Fruit fly (Drosophila melanogaster) whole organism, embryonic: ENCODE results near the gene dsd.
A peak's percentile ranks its signal among the peaks of the same experiment; 100 is the strongest.

Experiments
- BtbVII ChIP-seq: fragments of 200-800 bp; sonication (Bioruptor generic); optimal IDR thresholded peaks from 3 replicates; lab custom pipeline; 2017; ENCODE audit warnings: missing biosample characterization, mild to moderate bottlenecking, missing genetic modification characterization
- CG10565 ChIP-seq: fragments of 200-800 bp; sonication (Bioruptor generic); optimal IDR thresholded peaks from 3 replicates; lab custom pipeline; 2016; ENCODE audit warnings: missing biosample characterization, mild to moderate bottlenecking, missing genetic modification characterization
- CG10654 ChIP-seq: fragments of 200-800 bp; sonication (Bioruptor generic); optimal IDR thresholded peaks from 2 replicates; lab custom pipeline; 2016; ENCODE audit warnings: missing biosample characterization, missing genetic modification characterization
- CG10959 ChIP-seq: fragments of 200-800 bp; sonication (Bioruptor generic); IDR thresholded peaks from 2 replicates; pipeline ENCODE4 v1.3.6; 2022; ENCODE audit warnings: missing biosample characterization, missing genetic modification characterization
- CG11695 ChIP-seq: fragments of 200-800 bp; sonication (Bioruptor generic); IDR thresholded peaks from 3 replicates; pipeline ENCODE4 v1.3.6; 2022; ENCODE audit warnings: missing biosample characterization, missing genetic modification characterization
- CG1233 ChIP-seq: fragments of 200-800 bp; sonication (Bioruptor generic); optimal IDR thresholded peaks from 4 replicates; lab custom pipeline; 2018; ENCODE audit warnings: missing biosample characterization, mild to moderate bottlenecking, missing genetic modification characterization
- CG12659 ChIP-seq: fragments of 200-800 bp; sonication (Bioruptor generic); optimal IDR thresholded peaks from 3 replicates; lab custom pipeline; 2017; ENCODE audit warnings: mild to moderate bottlenecking, missing biosample characterization, missing genetic modification reagents, missing genetic modification characterization
- CG12744 ChIP-seq: fragments of 200-800 bp; sonication (Bioruptor generic); optimal IDR thresholded peaks from 2 replicates; lab custom pipeline; 2016; ENCODE audit warnings: missing biosample characterization, missing genetic modification characterization
- CG13287 ChIP-seq: fragments of 200-800 bp; sonication (Bioruptor generic); IDR thresholded peaks from 2 replicates; pipeline ENCODE4 v1.3.6; 2022; ENCODE audit warnings: missing biosample characterization, missing genetic modification characterization; ENCODE audit not compliant: partially characterized antibody
- CG13296 ChIP-seq: fragments of 200-800 bp; sonication (Bioruptor generic); optimal IDR thresholded peaks from 3 replicates; lab custom pipeline; 2018; ENCODE audit warnings: missing biosample characterization, mild to moderate bottlenecking, missing genetic modification characterization
- CG14860 ChIP-seq: fragments of 200-800 bp; sonication (Bioruptor generic); IDR thresholded peaks from 3 replicates; pipeline ENCODE4 v1.3.6; 2022; ENCODE audit warnings: missing biosample characterization, missing genetic modification characterization; ENCODE audit not compliant: partially characterized antibody
- CG1603 ChIP-seq: fragments of 200-800 bp; sonication (Bioruptor generic); optimal IDR thresholded peaks from 2 replicates; lab custom pipeline; 2019; ENCODE audit warnings: missing biosample characterization, mild to moderate bottlenecking, missing genetic modification characterization, moderate library complexity
- CG1647 ChIP-seq: fragments of 200-800 bp; sonication (Bioruptor generic); optimal IDR thresholded peaks from 3 replicates; lab custom pipeline; 2016; ENCODE audit warnings: missing biosample characterization, missing genetic modification characterization
- CG16815 ChIP-seq: fragments of 200-800 bp; sonication (Bioruptor generic); optimal IDR thresholded peaks from 3 replicates; lab custom pipeline; 2017; ENCODE audit warnings: missing biosample characterization, mild to moderate bottlenecking, missing genetic modification characterization
- CG18011 ChIP-seq: fragments of 200-800 bp; sonication (Bioruptor generic); optimal IDR thresholded peaks from 2 replicates; lab custom pipeline; 2017; ENCODE audit warnings: missing biosample characterization, missing genetic modification characterization, mild to moderate bottlenecking, moderate library complexity, missing genotype
- CG2120 ChIP-seq: fragments of 200-800 bp; sonication (Bioruptor generic); optimal IDR thresholded peaks from 3 replicates; lab custom pipeline; 2016; ENCODE audit warnings: missing biosample characterization, missing genetic modification characterization
- CG2202 ChIP-seq: fragments of 200-800 bp; sonication (Bioruptor generic); optimal IDR thresholded peaks from 2 replicates; lab custom pipeline; 2018; ENCODE audit warnings: missing biosample characterization, mild to moderate bottlenecking, missing genetic modification characterization
- CG31365 ChIP-seq: fragments of 200-800 bp; sonication (Bioruptor generic); optimal IDR thresholded peaks from 2 replicates; lab custom pipeline; 2018; ENCODE audit warnings: missing biosample characterization, mild to moderate bottlenecking, missing genetic modification characterization
- CG3995 ChIP-seq: fragments of 200-800 bp; sonication (Bioruptor generic); optimal IDR thresholded peaks from 3 replicates; lab custom pipeline; 2016; ENCODE audit warnings: missing biosample characterization, missing genetic modification characterization
- CG9817 ChIP-seq: fragments of 200-800 bp; sonication (Bioruptor generic); optimal IDR thresholded peaks from 2 replicates; lab custom pipeline; 2018; ENCODE audit warnings: missing biosample characterization, mild to moderate bottlenecking, missing genetic modification characterization, moderate library complexity
- HLH4C ChIP-seq: fragments of 200-800 bp; sonication (Bioruptor generic); IDR thresholded peaks from 3 replicates; pipeline ENCODE4 v1.3.6; 2022; ENCODE audit warnings: missing biosample characterization, missing genetic modification characterization; ENCODE audit not compliant: partially characterized antibody
- NC2α ChIP-seq: fragments of 200-800 bp; sonication (Bioruptor generic); optimal IDR thresholded peaks from 2 replicates; lab custom pipeline; 2016; ENCODE audit warnings: missing biosample characterization, missing genetic modification characterization
- PHDP ChIP-seq: fragments of 200-800 bp; sonication (Bioruptor generic); optimal IDR thresholded peaks from 3 replicates; lab custom pipeline; 2018; ENCODE audit warnings: missing biosample characterization, mild to moderate bottlenecking, missing genetic modification characterization, moderate library complexity
- Vsx1 ChIP-seq: fragments of 200-800 bp; sonication (Bioruptor generic); optimal IDR thresholded peaks from 2 replicates; lab custom pipeline; 2017; ENCODE audit warnings: missing biosample characterization, mild to moderate bottlenecking, missing genetic modification characterization, missing genetic modification reagents
- abd-A ChIP-seq: fragments of 200-800 bp; sonication (Bioruptor generic); optimal IDR thresholded peaks from 3 replicates; lab custom pipeline; 2019; ENCODE audit warnings: missing biosample characterization, mild to moderate bottlenecking, missing genetic modification characterization, moderate library complexity
- ase ChIP-seq: fragments of 200-800 bp; sonication (Bioruptor generic); IDR thresholded peaks from 3 replicates; pipeline ENCODE4 v1.3.6; 2022; ENCODE audit warnings: missing biosample characterization, missing genetic modification characterization
- bab2 ChIP-seq: fragments of 200-800 bp; sonication (Bioruptor generic); optimal IDR thresholded peaks from 2 replicates; lab custom pipeline; 2016; ENCODE audit warnings: missing biosample characterization, missing genetic modification characterization
- cas ChIP-seq: fragments of 200-800 bp; sonication (Bioruptor generic); IDR thresholded peaks from 2 replicates; pipeline ENCODE4 v1.3.6; 2022; ENCODE audit warnings: missing biosample characterization, missing genetic modification characterization
- caup ChIP-seq: fragments of 200-800 bp; sonication (Bioruptor generic); optimal IDR thresholded peaks from 3 replicates; lab custom pipeline; 2017; ENCODE audit warnings: missing biosample characterization, mild to moderate bottlenecking, missing genetic modification characterization, moderate library complexity; ENCODE audit not compliant: severe bottlenecking
- cg ChIP-seq: fragments of 200-800 bp; sonication (Bioruptor generic); optimal IDR thresholded peaks from 3 replicates; lab custom pipeline; 2019; ENCODE audit warnings: missing biosample characterization, mild to moderate bottlenecking, missing genetic modification characterization, moderate library complexity
- chinmo ChIP-seq: fragments of 200-800 bp; sonication (Bioruptor generic); IDR thresholded peaks from 4 replicates; pipeline ENCODE4 v1.3.6; 2022; ENCODE audit warnings: missing biosample characterization, missing genetic modification characterization; ENCODE audit not compliant: partially characterized antibody
- dati ChIP-seq: fragments of 200-800 bp; sonication (Bioruptor generic); IDR thresholded peaks from 2 replicates; pipeline ENCODE4 v1.3.6; 2022; ENCODE audit warnings: missing biosample characterization, missing genetic modification characterization
- dimm ChIP-seq: fragments of 200-800 bp; sonication (Bioruptor generic); IDR thresholded peaks from 2 replicates; pipeline ENCODE4 v1.3.6; 2022; ENCODE audit warnings: missing biosample characterization, missing genetic modification characterization
- disco-r ChIP-seq: fragments of 200-800 bp; sonication (Bioruptor generic); optimal IDR thresholded peaks from 2 replicates; lab custom pipeline; 2016; ENCODE audit warnings: missing biosample characterization, missing genetic modification characterization
- dm ChIP-seq: fragments of 200-800 bp; sonication (Bioruptor generic); optimal IDR thresholded peaks from 3 replicates; lab custom pipeline; 2016; ENCODE audit warnings: missing biosample characterization, missing genetic modification characterization
- gsb ChIP-seq: fragments of 200-800 bp; sonication (Bioruptor generic); IDR thresholded peaks from 2 replicates; pipeline ENCODE4 v1.3.6; 2022; ENCODE audit warnings: missing biosample characterization, missing genetic modification characterization
- jing ChIP-seq: fragments of 200-800 bp; sonication (Bioruptor generic); optimal IDR thresholded peaks from 2 replicates; lab custom pipeline; 2018; ENCODE audit warnings: missing biosample characterization, mild to moderate bottlenecking, missing genetic modification characterization
- kah ChIP-seq: fragments of 200-800 bp; sonication (Bioruptor generic); optimal IDR thresholded peaks from 2 replicates; lab custom pipeline; 2018; ENCODE audit warnings: missing biosample characterization, mild to moderate bottlenecking, missing genetic modification characterization
- knrl ChIP-seq: fragments of 200-800 bp; sonication (Bioruptor generic); IDR thresholded peaks from 3 replicates; pipeline ENCODE4 v1.3.6; 2022; ENCODE audit warnings: missing biosample characterization, missing genetic modification characterization; ENCODE audit not compliant: partially characterized antibody
- odd ChIP-seq: fragments of 200-800 bp; sonication (Bioruptor generic); optimal IDR thresholded peaks from 2 replicates; lab custom pipeline; 2017; ENCODE audit warnings: missing biosample characterization, mild to moderate bottlenecking, missing genetic modification characterization
- psq ChIP-seq: fragments of 200-800 bp; sonication (Bioruptor generic); optimal IDR thresholded peaks from 2 replicates; lab custom pipeline; 2017; ENCODE audit warnings: missing biosample characterization, missing genetic modification characterization
- ranshi ChIP-seq: fragments of 200-800 bp; sonication (Bioruptor generic); IDR thresholded peaks from 2 replicates; pipeline ENCODE4 v1.3.6; 2022; ENCODE audit warnings: missing biosample characterization, missing genetic modification characterization
- salm ChIP-seq: fragments of 200-800 bp; sonication (Bioruptor generic); optimal IDR thresholded peaks from 2 replicates; lab custom pipeline; 2018; ENCODE audit warnings: missing biosample characterization, mild to moderate bottlenecking, missing genetic modification characterization
- sima ChIP-seq: fragments of 200-800 bp; sonication (Bioruptor generic); optimal IDR thresholded peaks from 2 replicates; lab custom pipeline; 2016; ENCODE audit warnings: missing biosample characterization, missing genetic modification characterization
- slp2 ChIP-seq: fragments of 200-800 bp; sonication (Bioruptor generic); optimal IDR thresholded peaks from 2 replicates; lab custom pipeline; 2016; ENCODE audit warnings: missing biosample characterization, missing genetic modification characterization
- tx ChIP-seq: fragments of 200-800 bp; sonication (Bioruptor generic); optimal IDR thresholded peaks from 2 replicates; lab custom pipeline; 2016; ENCODE audit warnings: missing biosample characterization, missing genetic modification characterization
- unpg ChIP-seq: fragments of 200-800 bp; sonication (Bioruptor generic); optimal IDR thresholded peaks from 3 replicates; lab custom pipeline; 2018; ENCODE audit warnings: missing biosample characterization, mild to moderate bottlenecking, missing genetic modification characterization, moderate library complexity
- zf30C ChIP-seq: fragments of 200-800 bp; sonication (Bioruptor generic); optimal IDR thresholded peaks from 3 replicates; lab custom pipeline; 2018; ENCODE audit warnings: missing biosample characterization, mild to moderate bottlenecking, missing genetic modification characterization

dsd gene

DNA sequence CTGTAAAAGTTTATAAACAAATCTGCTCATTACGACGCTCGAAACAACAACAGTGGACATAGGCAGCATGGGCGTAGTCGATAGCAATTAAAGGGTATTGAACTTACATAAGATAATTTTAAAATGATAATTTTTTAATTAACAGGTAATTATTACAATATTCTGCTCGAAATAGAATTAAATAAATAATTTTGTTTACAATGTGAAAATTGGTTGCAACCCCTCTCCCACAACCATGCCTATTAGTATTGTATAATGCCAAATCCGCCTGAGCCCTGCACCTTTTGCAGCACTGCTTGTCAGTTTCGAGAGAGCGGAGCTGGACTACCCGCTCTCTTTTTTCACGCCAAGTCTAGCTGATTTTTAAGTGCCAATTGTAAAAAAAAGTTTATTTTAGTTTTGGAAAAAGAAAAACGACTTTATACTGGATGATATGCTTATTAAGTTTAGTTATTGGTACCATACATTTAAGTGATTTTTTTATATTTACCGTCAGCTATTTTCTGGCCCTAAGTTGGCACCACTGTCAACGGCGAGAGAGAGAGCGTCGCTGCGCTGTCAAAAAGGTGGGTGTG lies 28.9 kb upstream of the dsd start, which contains the start of the genes CG5611 and Mtl (continued):
- peak; percentile 93 for TF ChIP-seq NC2α (GFP tag; lab: Kevin White, UChicago)
- no peak for TF ChIP-seq CG14860
- TF ChIP-seq CG1603: peak; percentile 99
- TF ChIP-seq abd-A (tag; lab: Kevin White, UChicago): peak; percentile 97
- TF ChIP-seq disco-r (GFP tag; lab: Kevin White, UChicago): peak; percentile 88
- TF ChIP-seq cg: peak; percentile 74
- TF ChIP-seq dimm (GFP tag; lab: Robert Waterston, UW): peak; percentile 99
- peak; percentile 100 for TF ChIP-seq CG10654 (GFP tag; lab: Kevin White, UChicago)
- peak; percentile 99 for TF ChIP-seq psq (GFP tag; lab: Kevin White, UChicago)
- peak; percentile 56 for TF ChIP-seq zf30C (GFP tag; lab: Kevin White, UChicago)
- TF ChIP-seq BtbVII (GFP tag; lab: Kevin White, UChicago): peak; percentile 99
- peak; percentile 100 for TF ChIP-seq CG12659
- peak; percentile 100 for TF ChIP-seq CG10959 (GFP tag; lab: Robert Waterston, UW)
- peak; percentile 100 for TF ChIP-seq gsb
- peak; percentile 96 for TF ChIP-seq tx
- peak; percentile 100 for TF ChIP-seq CG2202 (tag; lab: Kevin White, UChicago)
- TF ChIP-seq unpg (GFP tag; lab: Kevin White, UChicago): peak; percentile 100
- peak; percentile 28; the same call in 1 of the 2 replicates for TF ChIP-seq CG13287 (GFP tag; lab: Robert Waterston, UW)
- peak; percentile 96 for TF ChIP-seq dm
- peak; percentile 97 for TF ChIP-seq CG10565 (GFP tag; lab: Kevin White, UChicago)
- peak; percentile 99 for TF ChIP-seq jing (GFP tag; lab: Kevin White, UChicago)
- TF ChIP-seq salm: peak; percentile 99
- peak; percentile 100 for TF ChIP-seq CG2120 (GFP tag; lab: Kevin White, UChicago)
- TF ChIP-seq dati (GFP tag; lab: Robert Waterston, UW): peak; percentile 99
- TF ChIP-seq slp2: peak; percentile 95
- TF ChIP-seq HLH4C (GFP tag; lab: Robert Waterston, UW): 0 out of 3 replicates have a peak, but pooled peaks have one; percentile 10
- TF ChIP-seq Vsx1: peak; percentile 98
- peak; percentile 100 for TF ChIP-seq PHDP (tag; lab: Kevin White, UChicago)
- peak; percentile 98 for TF ChIP-seq CG1647 (GFP tag; lab: Kevin White, UChicago)
- TF ChIP-seq CG1233: peak; percentile 99
- peak; percentile 98 for TF ChIP-seq kah (GFP tag; lab: Kevin White, UChicago)
- TF ChIP-seq CG31365 (tag; lab: Kevin White, UChicago): peak; percentile 94
- TF ChIP-seq CG9817 (tag; lab: Kevin White, UChicago): peak; percentile 100
- TF ChIP-seq cas (GFP tag; lab: Robert Waterston, UW): peak; percentile 100
- TF ChIP-seq ase (GFP tag; lab: Robert Waterston, UW): peak; percentile 100
- TF ChIP-seq CG18011 (GFP tag; lab: Kevin White, UChicago): peak; percentile 94
- peak; percentile 99 for TF ChIP-seq caup (GFP tag; lab: Kevin White, UChicago)
- TF ChIP-seq sima (GFP tag; lab: Kevin White, UChicago): peak; percentile 91
- TF ChIP-seq CG11695 (GFP tag; lab: Robert Waterston, UW): peak; percentile 100
- peak; percentile 99 for TF ChIP-seq odd (GFP tag; lab: Kevin White, UChicago)
- TF ChIP-seq CG12744 (GFP tag; lab: Kevin White, UChicago): peak; percentile 98
- peak; percentile 98 for TF ChIP-seq bab2 (GFP tag; lab: Kevin White, UChicago)
- TF ChIP-seq CG16815: peak; percentile 100
- peak; percentile 100 for TF ChIP-seq ranshi
- TF ChIP-seq CG3995: peak; percentile 88
- no peak for TF ChIP-seq chinmo (GFP tag; lab: Robert Waterston, UW)
- TF ChIP-seq knrl (GFP tag; lab: Robert Waterston, UW): peak; percentile 44; the same call in 1 of the 3 replicates
- peak; percentile 99 for TF ChIP-seq CG13296 (GFP tag; lab: Kevin White, UChicago)
